Worm (Caenorhabditis elegans) whole organism, L1 larva: ENCODE data around the gene lido-13.

ENCODE experiments used
- C04F5.9 ChIP-seq: sonication (generic microtip); optimal IDR thresholded peaks from 2 replicates; lab custom pipeline; 2016; ENCODE audit warnings: missing genetic modification characterization, missing compliant biosample characterization
- C16A3.4 ChIP-seq: fragments of 150-350 bp; optimal IDR thresholded peaks from 2 replicates; lab custom pipeline; 2014; ENCODE audit warnings: missing biosample characterization, missing genetic modification characterization
- C34B4.2 ChIP-seq: sonication (generic microtip); optimal IDR thresholded peaks from 2 replicates; lab custom pipeline; 2017; ENCODE audit warnings: mild to moderate bottlenecking, missing genetic modification characterization, missing compliant biosample characterization
- F16B12.6 ChIP-seq: fragments of 150-350 bp; optimal IDR thresholded peaks from 2 replicates; lab custom pipeline; 2014; ENCODE audit warnings: missing biosample characterization, missing genetic modification characterization
- ama-1 ChIP-seq: fragments of 150-350 bp; optimal IDR thresholded peaks from 2 replicates; lab custom pipeline; 2014
- ceh-8 ChIP-seq: fragments of 200-800 bp; sonication (Bioruptor generic); optimal IDR thresholded peaks from 2 replicates; lab custom pipeline; 2018; ENCODE audit warnings: mild to moderate bottlenecking, missing genetic modification characterization, moderate library complexity, missing compliant biosample characterization
- dsc-1 ChIP-seq: sonication (generic microtip); optimal IDR thresholded peaks from 2 replicates; lab custom pipeline; 2016; ENCODE audit warnings: mild to moderate bottlenecking, missing genetic modification characterization, missing compliant biosample characterization
- efl-1 ChIP-seq, 4 experiments: fragments of 150-350 bp; optimal IDR thresholded peaks in 3 of 4; peaks in 1 of 4; 1 replicate in 1 of 4; 2 replicates in 3 of 4; lab custom pipeline; 2014; ENCODE audit warnings: missing biosample characterization in 2 of 4, missing genetic modification characterization in 2 of 4, missing genetic modification reagents in 2 of 4
- egl-27 ChIP-seq, 2 experiments: fragments of 150-350 bp in 1 of 2; sonication (generic microtip); optimal IDR thresholded peaks; 3 replicates each; lab custom pipeline; 2017 to 2018; ENCODE audit warnings: missing biosample characterization in 2 of 2, missing genetic modification characterization in 2 of 2, missing genetic modification reagents in 2 of 2
- elt-2 ChIP-seq: sonication (generic microtip); optimal IDR thresholded peaks from 2 replicates; lab custom pipeline; 2016; ENCODE audit warnings: missing genetic modification characterization, mild to moderate bottlenecking, inconsistent platforms, missing compliant biosample characterization, missing genetic modification reagents
- elt-3 ChIP-seq, 6 experiments: fragments of 150-350 bp in 1 of 6; sonication (generic microtip); optimal IDR thresholded peaks; 2 replicates each; lab custom pipeline; 2017 to 2018; ENCODE audit warnings: missing biosample characterization in 6 of 6, missing genetic modification characterization in 6 of 6, inconsistent platforms in 1 of 6
- ets-5 ChIP-seq: fragments of 200-800 bp; sonication (Bioruptor generic); IDR thresholded peaks from 2 replicates; pipeline ENCODE4 v1.3.6; 2022; ENCODE audit warnings: missing genetic modification characterization, missing compliant biosample characterization
- fkh-4 ChIP-seq: sonication (generic microtip); optimal IDR thresholded peaks from 2 replicates; lab custom pipeline; 2016; ENCODE audit warnings: missing compliant biosample characterization, missing genetic modification characterization, borderline replicate concordance
- fos-1 ChIP-seq: fragments of 150-350 bp; optimal IDR thresholded peaks from 2 replicates; lab custom pipeline; 2014; ENCODE audit warnings: missing biosample characterization, missing genetic modification characterization
- hpl-2 ChIP-seq: fragments of 150-350 bp; optimal IDR thresholded peaks from 2 replicates; lab custom pipeline; 2014; ENCODE audit warnings: missing biosample characterization, missing genetic modification reagents, missing genetic modification characterization
- isw-1 ChIP-seq: fragments of 200-800 bp; sonication (Bioruptor generic); IDR thresholded peaks from 2 replicates; pipeline ENCODE4 v1.3.6; 2022; ENCODE audit warnings: missing genetic modification characterization, missing compliant biosample characterization
- jun-1 ChIP-seq: fragments of 150-350 bp; optimal IDR thresholded peaks from 2 replicates; lab custom pipeline; 2014; ENCODE audit warnings: missing biosample characterization, missing genetic modification reagents, missing genetic modification characterization
- lin-39 ChIP-seq: fragments of 150-350 bp; optimal IDR thresholded peaks from 2 replicates; lab custom pipeline; 2014; ENCODE audit warnings: missing biosample characterization, missing genetic modification reagents, missing genetic modification characterization
- lir-3 ChIP-seq: sonication (generic microtip); optimal IDR thresholded peaks from 2 replicates; lab custom pipeline; 2016; ENCODE audit warnings: mild to moderate bottlenecking, missing genetic modification characterization, moderate library complexity, missing compliant biosample characterization; ENCODE audit not compliant: poor library complexity
- lsy-2 ChIP-seq, 2 experiments: fragments of 150-350 bp; optimal IDR thresholded peaks; 2 replicates each; lab custom pipeline; 2014; ENCODE audit warnings: missing biosample characterization in 2 of 2, missing genetic modification characterization in 2 of 2
- mdl-1 ChIP-seq, 2 experiments: fragments of 150-350 bp; optimal IDR thresholded peaks; 2 replicates each; lab custom pipeline; 2014 to 2017; ENCODE audit warnings: missing biosample characterization in 2 of 2, missing genetic modification characterization in 2 of 2, inconsistent platforms in 1 of 2
- mep-1 ChIP-seq: fragments of 150-350 bp; optimal IDR thresholded peaks from 2 replicates; lab custom pipeline; 2014; ENCODE audit warnings: missing biosample characterization, missing genetic modification characterization
- nhr-11 ChIP-seq: fragments of 150-350 bp; optimal IDR thresholded peaks from 2 replicates; lab custom pipeline; 2014; ENCODE audit warnings: missing biosample characterization, missing genetic modification characterization
- nhr-12 ChIP-seq: sonication (generic microtip); optimal IDR thresholded peaks from 2 replicates; lab custom pipeline; 2017; ENCODE audit warnings: missing biosample characterization, missing genetic modification characterization
- nhr-19 ChIP-seq: fragments of 200-800 bp; sonication (Bioruptor generic); conservative IDR thresholded peaks from 2 replicates; pipeline ENCODE4 v1.3.6; 2022; ENCODE audit warnings: missing genetic modification characterization, missing compliant biosample characterization
- nhr-20 ChIP-seq: sonication (generic microtip); optimal IDR thresholded peaks from 2 replicates; lab custom pipeline; 2016; ENCODE audit warnings: mild to moderate bottlenecking, missing genetic modification characterization, missing compliant biosample characterization
- nhr-76 ChIP-seq: sonication (generic microtip); optimal IDR thresholded peaks from 2 replicates; lab custom pipeline; 2017; ENCODE audit warnings: missing biosample characterization, missing genetic modification characterization
- nhr-77 ChIP-seq: fragments of 150-350 bp; optimal IDR thresholded peaks from 2 replicates; lab custom pipeline; 2014; ENCODE audit warnings: missing biosample characterization, missing genetic modification characterization
- nhr-85 ChIP-seq: sonication (generic microtip); peaks from one replicate; lab custom pipeline; 2016; ENCODE audit warnings: missing genetic modification characterization, inconsistent platforms, missing compliant biosample characterization
- rnt-1 ChIP-seq: sonication (generic microtip); optimal IDR thresholded peaks from 2 replicates; lab custom pipeline; 2016; ENCODE audit warnings: mild to moderate bottlenecking, missing genetic modification characterization, moderate library complexity, missing compliant biosample characterization
- snpc-4 ChIP-seq: fragments of 150-350 bp; optimal IDR thresholded peaks from 2 replicates; lab custom pipeline; 2014; ENCODE audit warnings: missing biosample characterization, missing genetic modification characterization
- snu-23 ChIP-seq: sonication (generic microtip); optimal IDR thresholded peaks from 2 replicates; lab custom pipeline; 2016; ENCODE audit warnings: missing genetic modification characterization, missing compliant biosample characterization
- sptf-1 ChIP-seq: fragments of 150-350 bp; optimal IDR thresholded peaks from 2 replicates; lab custom pipeline; 2014; ENCODE audit warnings: missing biosample characterization, missing genetic modification characterization
- sup-37 ChIP-seq: fragments of 200-800 bp; sonication (Bioruptor generic); optimal IDR thresholded peaks from 2 replicates; lab custom pipeline; 2018; ENCODE audit warnings: mild to moderate bottlenecking, missing genetic modification characterization, missing compliant biosample characterization
- swsn-7 ChIP-seq: sonication (generic microtip); optimal IDR thresholded peaks from 2 replicates; lab custom pipeline; 2016; ENCODE audit warnings: missing genetic modification characterization, missing compliant biosample characterization
- unc-86 ChIP-seq: sonication (generic microtip); optimal IDR thresholded peaks from 2 replicates; lab custom pipeline; 2016; ENCODE audit warnings: missing genetic modification characterization, missing compliant biosample characterization
- unc-98 ChIP-seq: fragments of 200-800 bp; sonication (Bioruptor generic); IDR thresholded peaks from 2 replicates; pipeline ENCODE4 v1.3.6; 2022; ENCODE audit warnings: missing genetic modification characterization, missing compliant biosample characterization
- zip-4 ChIP-seq: fragments of 200-800 bp; sonication (Bioruptor generic); optimal IDR thresholded peaks from 2 replicates; lab custom pipeline; 2018; ENCODE audit warnings: mild to moderate bottlenecking, missing genetic modification characterization, moderate library complexity, missing compliant biosample characterization

Gene lido-13

DNA sequence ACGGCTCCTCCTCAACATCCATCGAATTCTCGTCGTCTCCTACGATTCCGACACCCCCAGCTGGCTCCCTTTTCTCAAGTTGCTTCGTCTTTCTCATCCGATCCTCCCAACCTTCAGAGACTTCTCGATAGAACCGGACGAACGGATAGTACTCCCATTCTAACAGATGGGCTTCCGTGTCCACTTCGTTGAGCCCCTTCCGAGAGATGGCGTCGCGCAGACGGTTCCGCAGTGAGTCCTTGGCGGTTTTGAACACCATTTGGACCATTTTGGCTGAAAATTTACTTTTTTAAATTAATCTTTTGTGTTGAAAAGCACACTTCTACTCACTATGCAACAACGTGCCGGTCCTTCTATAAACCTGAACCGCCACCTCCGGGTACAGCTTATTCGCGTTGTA is 432 bp downstream of the lido-13 start:
- TF ChIP-seq swsn-7 (tag; lab: Kevin White, UChicago): no peak
- TF ChIP-seq ets-5 (GFP tag; lab: Robert Waterston, UW): no peak
- no peak for TF ChIP-seq lin-39 (tag; lab: Kevin White, UChicago)
- TF ChIP-seq snu-23 (GFP tag; lab: Kevin White, UChicago): no peak
- TF ChIP-seq snpc-4: no peak
- no peak for TF ChIP-seq nhr-12 (tag; lab: Kevin White, UChicago)
- no peak for TF ChIP-seq nhr-76
- no peak for TF ChIP-seq hpl-2
- no peak for TF ChIP-seq elt-2 (tag; lab: Kevin White, UChicago)
- TF ChIP-seq sptf-1 (tag; lab: Kevin White, UChicago): no peak
- TF ChIP-seq rnt-1 (tag; lab: Kevin White, UChicago): no peak

ce11 chrII:3052843-3053242 is 1.3 kb downstream of the lido-13 start:
- TF ChIP-seq nhr-85 (tag; lab: Kevin White, UChicago) (no peak), F16B12.6 (tag; lab: Kevin White, UChicago) (no peak), nhr-12 (tag; lab: Kevin White, UChicago) (no peak), unc-98 (GFP tag; lab: Robert Waterston, UW) (no peak)

DNA sequence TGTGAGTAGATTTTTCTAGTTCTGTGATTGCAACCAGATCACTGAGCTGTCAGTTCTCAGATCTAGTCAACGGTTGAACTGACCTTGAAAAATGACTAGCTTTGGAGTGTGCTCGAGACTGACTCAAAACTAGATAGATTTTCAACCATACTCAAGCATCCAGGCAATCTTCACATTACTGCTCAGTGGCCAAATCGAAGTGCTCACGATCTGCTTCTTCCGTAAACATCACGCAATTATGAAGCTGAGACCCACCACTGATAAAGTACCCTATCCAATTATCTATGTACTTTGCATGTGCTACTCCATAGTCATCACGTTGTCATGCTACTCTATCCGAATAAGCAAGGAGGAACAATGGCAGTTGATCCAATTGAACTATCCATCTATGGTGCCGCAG is 2.8 kb downstream of the lido-13 start:
- TF ChIP-seq unc-98 (GFP tag; lab: Robert Waterston, UW) (no peak), lir-3 (tag; lab: Kevin White, UChicago) (no peak), egl-27 (tag; optimal IDR thresholded peaks at IDR 0.05; lab: Kevin White, UChicago) (no peak), mep-1 (tag; lab: Kevin White, UChicago) (no peak), nhr-77 (tag; lab: Kevin White, UChicago) (no peak), nhr-20 (no peak), elt-3 (tag; optimal IDR thresholded peaks at IDR 0.05; lab: Kevin White, UChicago) (no peak)

- no peak for TF ChIP-seq nhr-11 (tag; lab: Kevin White, UChicago)
- no peak for TF ChIP-seq fos-1
- no peak for TF ChIP-seq lsy-2 (tag; optimal IDR thresholded peaks at IDR 0.05; lab: Kevin White, UChicago)
- no peak for TF ChIP-seq nhr-20
- TF ChIP-seq C34B4.2 (tag; lab: Kevin White, UChicago): no peak
- TF ChIP-seq lir-3 (tag; lab: Kevin White, UChicago): no peak
- no peak for TF ChIP-seq dsc-1 (tag; lab: Kevin White, UChicago)
- TF ChIP-seq, all 84 proteins: peak for 0
Observed at ce11 chrII:3050703-3051102, 3.4 kb downstream of the lido-13 start, which contains the start of gene sri-31. TSS of gene sri-31 (plus strand) at chrII:3051003.

DNA sequence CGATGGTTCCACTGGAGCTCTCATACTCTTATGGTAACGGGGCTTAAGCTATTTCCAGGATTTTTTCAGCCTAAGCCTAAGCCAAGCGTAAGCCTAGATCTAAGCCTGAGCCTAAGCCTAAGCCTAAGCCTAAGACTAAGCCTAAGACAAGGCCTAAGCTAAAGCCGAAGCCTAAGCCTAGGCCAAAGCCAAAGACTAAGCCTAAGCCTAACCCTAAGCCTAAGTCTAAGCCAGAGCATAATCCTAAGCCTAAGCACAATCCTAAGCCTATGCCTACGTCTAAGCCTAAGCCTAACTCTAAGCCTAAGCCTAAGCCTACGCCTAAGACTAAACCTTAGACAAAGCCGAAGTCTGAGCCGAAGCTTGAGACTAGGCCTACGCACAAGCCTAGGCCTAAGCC is 5.1 kb downstream of the lido-13 start:
- no peak for TF ChIP-seq C04F5.9 (tag; lab: Kevin White, UChicago)
- TF ChIP-seq rnt-1 (tag; lab: Kevin White, UChicago): no peak
- no peak for TF ChIP-seq efl-1 (optimal IDR thresholded peaks at IDR 0.05; lab: Kevin White, UChicago)
- no peak for TF ChIP-seq efl-1 (GFP tag; optimal IDR thresholded peaks at IDR 0.05 in 1 of 2; lab: Kevin White, UChicago)
- TF ChIP-seq mep-1 (tag; lab: Kevin White, UChicago): no peak
- no peak for TF ChIP-seq fkh-4 (tag; lab: Kevin White, UChicago)
- no peak for TF ChIP-seq snu-23 (GFP tag; lab: Kevin White, UChicago)
- TF ChIP-seq mdl-1 (tag; optimal IDR thresholded peaks at IDR 0.05; lab: Kevin White, UChicago): no peak
- TF ChIP-seq nhr-19 (GFP tag; lab: Robert Waterston, UW): no peak
- TF ChIP-seq zip-4 (GFP tag; lab: Kevin White, UChicago): no peak
- TF ChIP-seq unc-86: no peak
- no peak for TF ChIP-seq C34B4.2 (tag; lab: Kevin White, UChicago)
- TF ChIP-seq sup-37: no peak
- TF ChIP-seq ceh-8 (GFP tag; lab: Kevin White, UChicago): no peak
- no peak for TF ChIP-seq isw-1
- no peak for TF ChIP-seq C16A3.4
- no peak for TF ChIP-seq ama-1
- TF ChIP-seq jun-1 (tag; lab: Kevin White, UChicago): no peak
